Fruit fly (Drosophila melanogaster) whole organism, embryonic: ENCODE data around the gene CG44405.

Source experiments
- Antp ChIP-seq: fragments of 200-800 bp; sonication (Bioruptor generic); optimal IDR thresholded peaks from 3 replicates; lab custom pipeline; 2016; ENCODE audit warnings: missing biosample characterization, missing genetic modification characterization
- Asciz ChIP-seq: fragments of 200-800 bp; sonication (Bioruptor generic); optimal IDR thresholded peaks from 2 replicates; lab custom pipeline; 2017; ENCODE audit warnings: missing biosample characterization, mild to moderate bottlenecking, missing genetic modification characterization, missing genetic modification reagents
- Blimp-1 ChIP-seq: fragments of 200-800 bp; sonication (Bioruptor generic); optimal IDR thresholded peaks from 3 replicates; lab custom pipeline; 2018; ENCODE audit warnings: missing biosample characterization, missing genetic modification characterization, mild to moderate bottlenecking, moderate library complexity, missing genetic modification reagents
- CG12219 ChIP-seq: fragments of 200-800 bp; sonication (Bioruptor generic); optimal IDR thresholded peaks from 3 replicates; lab custom pipeline; 2018; ENCODE audit warnings: missing biosample characterization, mild to moderate bottlenecking, missing genetic modification characterization
- CG12659 ChIP-seq: fragments of 200-800 bp; sonication (Bioruptor generic); optimal IDR thresholded peaks from 3 replicates; lab custom pipeline; 2017; ENCODE audit warnings: mild to moderate bottlenecking, missing biosample characterization, missing genetic modification reagents, missing genetic modification characterization
- CG14710 ChIP-seq: fragments of 200-800 bp; sonication (Bioruptor generic); optimal IDR thresholded peaks from 3 replicates; lab custom pipeline; 2019; ENCODE audit warnings: missing biosample characterization, mild to moderate bottlenecking, missing genetic modification characterization, moderate library complexity
- CG15011 ChIP-seq: fragments of 200-800 bp; sonication (Bioruptor generic); optimal IDR thresholded peaks from 3 replicates; lab custom pipeline; 2018; ENCODE audit warnings: missing biosample characterization, mild to moderate bottlenecking, missing genetic modification characterization
- CG1647 ChIP-seq: fragments of 200-800 bp; sonication (Bioruptor generic); optimal IDR thresholded peaks from 3 replicates; lab custom pipeline; 2016; ENCODE audit warnings: missing biosample characterization, missing genetic modification characterization
- CG16863 ChIP-seq: fragments of 200-800 bp; sonication (Bioruptor generic); optimal IDR thresholded peaks from 3 replicates; lab custom pipeline; 2016; ENCODE audit warnings: missing biosample characterization, missing genetic modification characterization
- CG17361 ChIP-seq: fragments of 200-800 bp; sonication (Bioruptor generic); IDR thresholded peaks from 3 replicates; pipeline ENCODE4 v1.3.6; 2022; ENCODE audit warnings: missing biosample characterization, missing genetic modification characterization
- CG17802 ChIP-seq: fragments of 200-800 bp; sonication (Bioruptor generic); optimal IDR thresholded peaks from 2 replicates; lab custom pipeline; 2018; ENCODE audit warnings: missing biosample characterization, mild to moderate bottlenecking, missing genetic modification characterization, moderate library complexity
- CG2116 ChIP-seq: fragments of 200-800 bp; sonication (Bioruptor generic); optimal IDR thresholded peaks from 3 replicates; lab custom pipeline; 2018; ENCODE audit warnings: missing biosample characterization, mild to moderate bottlenecking, missing genetic modification characterization
- CG2202 ChIP-seq: fragments of 200-800 bp; sonication (Bioruptor generic); optimal IDR thresholded peaks from 2 replicates; lab custom pipeline; 2018; ENCODE audit warnings: missing biosample characterization, mild to moderate bottlenecking, missing genetic modification characterization
- CG31388 ChIP-seq: fragments of 200-800 bp; sonication (Bioruptor generic); optimal IDR thresholded peaks from 2 replicates; lab custom pipeline; 2016; ENCODE audit warnings: missing biosample characterization, missing genetic modification characterization
- CG31441 ChIP-seq: fragments of 200-800 bp; sonication (Bioruptor generic); IDR thresholded peaks from 2 replicates; pipeline ENCODE4 v1.3.6; 2022; ENCODE audit warnings: missing biosample characterization, missing genetic modification characterization
- CG3407 ChIP-seq: fragments of 200-800 bp; sonication (Bioruptor generic); optimal IDR thresholded peaks from 2 replicates; lab custom pipeline; 2018; ENCODE audit warnings: missing biosample characterization, mild to moderate bottlenecking, missing genetic modification characterization
- CG3838 ChIP-seq: fragments of 200-800 bp; sonication (Bioruptor generic); optimal IDR thresholded peaks from 3 replicates; lab custom pipeline; 2016; ENCODE audit warnings: missing biosample characterization, missing genetic modification characterization
- CG6654 ChIP-seq: fragments of 200-800 bp; sonication (Bioruptor generic); optimal IDR thresholded peaks from 2 replicates; lab custom pipeline; 2017; ENCODE audit warnings: missing biosample characterization, mild to moderate bottlenecking, missing genetic modification characterization
- CG8388 ChIP-seq: fragments of 200-800 bp; sonication (Bioruptor generic); optimal IDR thresholded peaks from 2 replicates; lab custom pipeline; 2019; ENCODE audit warnings: missing biosample characterization, mild to moderate bottlenecking, missing genetic modification characterization, moderate library complexity
- Dbx ChIP-seq: fragments of 200-800 bp; sonication (Bioruptor generic); IDR thresholded peaks from 3 replicates; pipeline ENCODE4 v1.3.6; 2022; ENCODE audit warnings: missing biosample characterization, missing genetic modification characterization
- Dek ChIP-seq: fragments of 200-800 bp; sonication (Bioruptor generic); optimal IDR thresholded peaks from 3 replicates; lab custom pipeline; 2019; ENCODE audit warnings: missing biosample characterization, mild to moderate bottlenecking, missing genetic modification characterization, moderate library complexity
- Ets97D ChIP-seq: fragments of 200-800 bp; sonication (Bioruptor generic); optimal IDR thresholded peaks from 3 replicates; lab custom pipeline; 2016; ENCODE audit warnings: missing biosample characterization, missing genetic modification characterization
- Fer1 ChIP-seq: fragments of 200-800 bp; sonication (Bioruptor generic); optimal IDR thresholded peaks from 2 replicates; lab custom pipeline; 2017; ENCODE audit warnings: missing biosample characterization, mild to moderate bottlenecking, missing genetic modification characterization
- Hand ChIP-seq: fragments of 200-800 bp; sonication (Bioruptor generic); optimal IDR thresholded peaks from 2 replicates; lab custom pipeline; 2017; ENCODE audit warnings: mild to moderate bottlenecking, missing biosample characterization, missing genetic modification reagents, missing genetic modification characterization
- Hr78 ChIP-seq, 2 experiments: fragments of 200-800 bp in 1 of 2; fragments of >200 bp in 1 of 2; sonication (Bioruptor generic) in 1 of 2; optimal IDR thresholded peaks; 2 replicates each; lab custom pipeline; 2017 to 2019; ENCODE audit warnings: missing biosample characterization in 2 of 2, missing genetic modification characterization in 2 of 2, mild to moderate bottlenecking in 1 of 2, moderate library complexity in 1 of 2
- Ptx1 ChIP-seq: fragments of 200-800 bp; sonication (Bioruptor generic); IDR thresholded peaks from 2 replicates; pipeline ENCODE4 v1.3.6; 2022; ENCODE audit warnings: missing biosample characterization, missing genetic modification characterization
- Sry-δ ChIP-seq: fragments of 200-800 bp; sonication (Bioruptor generic); optimal IDR thresholded peaks from 2 replicates; lab custom pipeline; 2016; ENCODE audit warnings: missing biosample characterization, missing genetic modification characterization
- TFAM ChIP-seq: fragments of 200-800 bp; sonication (Bioruptor generic); optimal IDR thresholded peaks from 2 replicates; lab custom pipeline; 2017; ENCODE audit warnings: missing biosample characterization, missing genetic modification characterization, inconsistent platforms
- ara ChIP-seq: fragments of 200-800 bp; sonication (Bioruptor generic); IDR thresholded peaks from 2 replicates; pipeline ENCODE4 v1.3.6; 2022; ENCODE audit warnings: missing biosample characterization, missing genetic modification characterization
- bbx ChIP-seq: fragments of 200-800 bp; sonication (Bioruptor generic); IDR thresholded peaks from 2 replicates; pipeline ENCODE4 v1.3.6; 2022; ENCODE audit warnings: missing biosample characterization, missing genetic modification characterization; ENCODE audit not compliant: partially characterized antibody
- cas ChIP-seq: fragments of 200-800 bp; sonication (Bioruptor generic); IDR thresholded peaks from 2 replicates; pipeline ENCODE4 v1.3.6; 2022; ENCODE audit warnings: missing biosample characterization, missing genetic modification characterization
- cg ChIP-seq: fragments of 200-800 bp; sonication (Bioruptor generic); optimal IDR thresholded peaks from 3 replicates; lab custom pipeline; 2019; ENCODE audit warnings: missing biosample characterization, mild to moderate bottlenecking, missing genetic modification characterization, moderate library complexity
- crc ChIP-seq: fragments of 200-800 bp; sonication (Bioruptor generic); optimal IDR thresholded peaks from 2 replicates; lab custom pipeline; 2016; ENCODE audit warnings: missing biosample characterization, missing genetic modification characterization
- disco-r ChIP-seq: fragments of 200-800 bp; sonication (Bioruptor generic); optimal IDR thresholded peaks from 2 replicates; lab custom pipeline; 2016; ENCODE audit warnings: missing biosample characterization, missing genetic modification characterization
- dysf ChIP-seq: fragments of 200-800 bp; sonication (Bioruptor generic); IDR thresholded peaks from 3 replicates; pipeline ENCODE4 v1.3.6; 2022; ENCODE audit warnings: missing biosample characterization, missing genetic modification characterization
- en ChIP-seq: fragments of 200-800 bp; sonication (Bioruptor generic); optimal IDR thresholded peaks from 2 replicates; lab custom pipeline; 2016; ENCODE audit warnings: missing biosample characterization, missing genetic modification characterization
- gem ChIP-seq: fragments of 200-800 bp; sonication (Bioruptor generic); optimal IDR thresholded peaks from 2 replicates; lab custom pipeline; 2019; ENCODE audit warnings: missing biosample characterization, mild to moderate bottlenecking, missing genetic modification characterization, moderate library complexity
- grn ChIP-seq: fragments of 200-800 bp; sonication (Bioruptor generic); optimal IDR thresholded peaks from 3 replicates; lab custom pipeline; 2017; ENCODE audit warnings: missing biosample characterization, missing genetic modification characterization
- gsb ChIP-seq: fragments of 200-800 bp; sonication (Bioruptor generic); IDR thresholded peaks from 2 replicates; pipeline ENCODE4 v1.3.6; 2022; ENCODE audit warnings: missing biosample characterization, missing genetic modification characterization
- hbn ChIP-seq: fragments of 200-800 bp; sonication (Bioruptor generic); IDR thresholded peaks from 2 replicates; pipeline ENCODE4 v1.3.6; 2022; ENCODE audit warnings: missing biosample characterization, missing genetic modification characterization; ENCODE audit not compliant: partially characterized antibody
- kah ChIP-seq: fragments of 200-800 bp; sonication (Bioruptor generic); optimal IDR thresholded peaks from 2 replicates; lab custom pipeline; 2018; ENCODE audit warnings: missing biosample characterization, mild to moderate bottlenecking, missing genetic modification characterization
- klu ChIP-seq: fragments of 200-800 bp; sonication (Bioruptor generic); IDR thresholded peaks from 2 replicates; pipeline ENCODE4 v1.3.6; 2022; ENCODE audit warnings: missing biosample characterization, missing genetic modification characterization
- lbe ChIP-seq: fragments of 200-800 bp; sonication (Bioruptor generic); optimal IDR thresholded peaks from 2 replicates; lab custom pipeline; 2016; ENCODE audit warnings: missing biosample characterization, mild to moderate bottlenecking, missing genetic modification characterization
- mam ChIP-seq: fragments of 200-800 bp; sonication (Bioruptor generic); optimal IDR thresholded peaks from 3 replicates; lab custom pipeline; 2016; ENCODE audit warnings: missing biosample characterization, missing genetic modification characterization
- onecut ChIP-seq: fragments of 200-800 bp; sonication (Bioruptor generic); IDR thresholded peaks from 2 replicates; pipeline ENCODE4 v1.3.6; 2022; ENCODE audit warnings: missing biosample characterization, missing genetic modification characterization
- sisA ChIP-seq: fragments of 200-800 bp; sonication (Bioruptor generic); IDR thresholded peaks from 2 replicates; pipeline ENCODE4 v1.3.6; 2022; ENCODE audit warnings: missing biosample characterization, missing genetic modification characterization
- slbo ChIP-seq: fragments of 200-800 bp; sonication (Bioruptor generic); IDR thresholded peaks from 2 replicates; pipeline ENCODE4 v1.3.6; 2022; ENCODE audit warnings: missing biosample characterization, missing genetic modification characterization
- vfl ChIP-seq: fragments of 200-800 bp; sonication (Bioruptor generic); optimal IDR thresholded peaks from 2 replicates; lab custom pipeline; 2016; ENCODE audit warnings: missing biosample characterization, missing genetic modification characterization
- zen ChIP-seq: fragments of 200-800 bp; sonication (Bioruptor generic); optimal IDR thresholded peaks from 3 replicates; lab custom pipeline; 2018; ENCODE audit warnings: missing biosample characterization, mild to moderate bottlenecking, missing genetic modification characterization, moderate library complexity

Gene CG44405

dm6 chr2L:16325515-16326257, 16.4 kb downstream of the CG44405 start, which contains the start of gene cact (continued):
- no peak for TF ChIP-seq bbx (GFP tag; lab: Robert Waterston, UW)
- peak; percentile 88 for TF ChIP-seq sisA (GFP tag; lab: Robert Waterston, UW)
- peak; percentile 92 for TF ChIP-seq slbo
- TF ChIP-seq disco-r (GFP tag; lab: Kevin White, UChicago) = peak; percentile 92
- TF ChIP-seq CG16863 (GFP tag; lab: Kevin White, UChicago) = peak; percentile 89
- peak; percentile 75 for TF ChIP-seq CG12219
- peak; percentile 86 for TF ChIP-seq klu (GFP tag; lab: Robert Waterston, UW)
- peak; percentile 89 for TF ChIP-seq Blimp-1 (GFP tag; lab: Kevin White, UChicago)
- TF ChIP-seq CG17361 (GFP tag; lab: Robert Waterston, UW) = peak; percentile 93
- peak; percentile 100 for TF ChIP-seq CG17802 (tag; lab: Kevin White, UChicago)
- TF ChIP-seq CG15011 (GFP tag; lab: Kevin White, UChicago) = peak; percentile 85
- peak; percentile 53 for TF ChIP-seq kah (GFP tag; lab: Kevin White, UChicago)
- TF ChIP-seq cg (GFP tag; lab: Kevin White, UChicago) = peak; percentile 84
- peak; percentile 83 for TF ChIP-seq CG3838
- TF ChIP-seq TFAM (GFP tag; lab: Kevin White, UChicago) = peak; percentile 53
- peak; percentile 92 for TF ChIP-seq Dek (tag; lab: Kevin White, UChicago)
- peak; percentile 84 for TF ChIP-seq CG2116
- TF ChIP-seq en (GFP tag; lab: Kevin White, UChicago) = peak; percentile 88
- TF ChIP-seq CG31388 (GFP tag; lab: Kevin White, UChicago) = peak; percentile 77
- peak; percentile 93 for TF ChIP-seq Fer1 (GFP tag; lab: Kevin White, UChicago)
- peak; percentile 78 for TF ChIP-seq CG6654 (GFP tag; lab: Kevin White, UChicago)
- peak; percentile 97 for TF ChIP-seq gem
- peak; percentile 80 for TF ChIP-seq Sry-δ (GFP tag; lab: Kevin White, UChicago)
- TF ChIP-seq CG12659 (GFP tag; lab: Kevin White, UChicago) = peak; percentile 95
- TF ChIP-seq zen (tag; lab: Kevin White, UChicago) = peak; percentile 94
- peak; percentile 93 for TF ChIP-seq vfl
- peak; percentile 91 for TF ChIP-seq Ets97D (GFP tag; lab: Kevin White, UChicago)
- TF ChIP-seq CG1647 (GFP tag; lab: Kevin White, UChicago) = peak; percentile 90
- TF ChIP-seq Dbx (GFP tag; lab: Robert Waterston, UW) = peak; percentile 91
- TF ChIP-seq lbe (GFP tag; lab: Kevin White, UChicago) = peak; percentile 94
- TF ChIP-seq crc (GFP tag; lab: Kevin White, UChicago) = peak; percentile 93
- TF ChIP-seq hbn = peak; percentile 61
- peak; percentile 87 for TF ChIP-seq CG31441 (GFP tag; lab: Robert Waterston, UW)
- TF ChIP-seq cas = peak; percentile 45; the same call in 1 of the 2 replicates
- TF ChIP-seq CG2202 = peak; percentile 76
- TF ChIP-seq Asciz (GFP tag; lab: Kevin White, UChicago) = peak; percentile 84
- peak in 1 of 2 experiments; percentile 59 for TF ChIP-seq Hr78 (GFP tag; optimal IDR thresholded peaks at IDR 0.05; lab: Kevin White, UChicago)
- TF ChIP-seq grn = peak; percentile 77
- TF ChIP-seq mam = peak; percentile 95
- TF ChIP-seq Hand (GFP tag; lab: Kevin White, UChicago) = peak; percentile 64
- TF ChIP-seq CG14710 = peak; percentile 96
- peak; percentile 79 for TF ChIP-seq CG3407 (GFP tag; lab: Kevin White, UChicago)
- peak; percentile 53; the same call in 1 of the 2 replicates for TF ChIP-seq gsb
- TF ChIP-seq dysf (GFP tag; lab: Robert Waterston, UW) = peak; percentile 91
- TF ChIP-seq ara (GFP tag; lab: Robert Waterston, UW) = peak; percentile 79
- TF ChIP-seq onecut (GFP tag; lab: Robert Waterston, UW) = peak; percentile 66
- peak; percentile 95 for TF ChIP-seq Antp (GFP tag; lab: Kevin White, UChicago)
- TF ChIP-seq CG8388 (GFP tag; lab: Kevin White, UChicago) = peak; percentile 93
- peak; percentile 95 for TF ChIP-seq Ptx1 (GFP tag; lab: Robert Waterston, UW)
